Fruit fly (Drosophila melanogaster): Measurements from ENCODE around the gene fu.
A peak's percentile ranks its signal among the peaks of the same experiment; 100 is the strongest.

fu gene

dm6 chrX:18669811-18670477 lies 12.4 kb downstream of the fu start (continued):
- TF ChIP-seq CG9215 (GFP tag; IDR thresholded peaks at IDR 0.05) (no peak), CG4360 (GFP tag; IDR thresholded peaks at IDR 0.05) (no peak), grau (tag; optimal IDR thresholded peaks at IDR 0.05) (peak; percentile 34), zfh2 (GFP tag; optimal IDR thresholded peaks at IDR 0.05) (no peak), nmo (GFP tag; optimal IDR thresholded peaks at IDR 0.05) (peak; percentile 25), CG14441 (GFP tag; IDR thresholded peaks at IDR 0.05) (no peak), ttk (GFP tag; IDR thresholded peaks at IDR 0.05) (0 out of 2 replicates have a peak, but pooled peaks have one; percentile 13), CG13624 (GFP tag; optimal IDR thresholded peaks at IDR 0.05) (no peak), CG31365 (tag; optimal IDR thresholded peaks at IDR 0.05) (no peak), NFAT (GFP tag; IDR thresholded peaks at IDR 0.05) (no peak), CG12744 (GFP tag; optimal IDR thresholded peaks at IDR 0.05) (no peak), Xrp1 (GFP tag; IDR thresholded peaks at IDR 0.05) (peak; percentile 12; the same call in 1 of the 2 replicates), YL-1 (GFP tag; optimal IDR thresholded peaks at IDR 0.05) (no peak), row (GFP tag; IDR thresholded peaks at IDR 0.05) (peak; percentile 74), CG17359 (tag; optimal IDR thresholded peaks at IDR 0.05) (no peak), abd-A (tag; optimal IDR thresholded peaks at IDR 0.05) (peak; percentile 53), CG14050 (GFP tag; IDR thresholded peaks at IDR 0.05) (no peak), ac (GFP tag; optimal IDR thresholded peaks at IDR 0.05) (no peak), Hey (tag; optimal IDR thresholded peaks at IDR 0.05) (no peak), oc (tag; optimal IDR thresholded peaks at IDR 0.05) (no peak), CG13894 (tag; optimal IDR thresholded peaks at IDR 0.05) (no peak), Med (GFP tag) (peak; percentile 32), tup (GFP tag; optimal IDR thresholded peaks at IDR 0.05) (no peak), chif (GFP tag; optimal IDR thresholded peaks at IDR 0.05) (no peak), CG8478 (optimal IDR thresholded peaks at IDR 0.05) (no peak), Ada2b (GFP tag; IDR thresholded peaks at IDR 0.05) (no peak), CG17568 (GFP tag; optimal IDR thresholded peaks at IDR 0.05) (no peak), CG2120 (GFP tag; optimal IDR thresholded peaks at IDR 0.05) (no peak), fru (optimal IDR thresholded peaks at IDR 0.05) (no peak), CG7928 (GFP tag; optimal IDR thresholded peaks at IDR 0.05) (no peak), nau (GFP tag; optimal IDR thresholded peaks at IDR 0.05) (no peak), tll (GFP tag; optimal IDR thresholded peaks at IDR 0.05) (no peak), gcm (GFP tag; optimal IDR thresholded peaks at IDR 0.05) (no peak), Doc3 (GFP tag; IDR thresholded peaks at IDR 0.05; ENCODE audit: partially characterized antibody) (no peak), CG3407 (GFP tag; optimal IDR thresholded peaks at IDR 0.05) (no peak), org-1 (GFP tag; optimal IDR thresholded peaks at IDR 0.05) (no peak), Fer1 (GFP tag; optimal IDR thresholded peaks at IDR 0.05) (no peak), Hr51 (GFP tag; optimal IDR thresholded peaks at IDR 0.05) (peak in 1 of 2 experiments; percentile 64), Hmx (GFP tag; optimal IDR thresholded peaks at IDR 0.05) (no peak), CG7556 (GFP tag; optimal IDR thresholded peaks at IDR 0.05) (peak; percentile 8), CG10366 (GFP tag; IDR thresholded peaks at IDR 0.05) (peak; percentile 45; the same call in 1 of the 2 replicates), sr (GFP tag; IDR thresholded peaks at IDR 0.05) (no peak), dmrt99B (tag; optimal IDR thresholded peaks at IDR 0.05) (peak; percentile 68), Camta (GFP tag; optimal IDR thresholded peaks at IDR 0.05) (no peak), BEAF-32 (GFP tag; optimal IDR thresholded peaks at IDR 0.05) (no peak), CG2199 (GFP tag; IDR thresholded peaks at IDR 0.05) (no peak), Abd-B (GFP tag; optimal IDR thresholded peaks at IDR 0.05) (peak; percentile 39), Atf-2 (GFP tag; optimal IDR thresholded peaks at IDR 0.05) (no peak), Doc2 (GFP tag; IDR thresholded peaks at IDR 0.05) (no peak), CG8944 (GFP tag; optimal IDR thresholded peaks at IDR 0.05) (no peak)
